Fruit fly (Drosophila melanogaster) whole organism, pupa: Measurements from ENCODE around the gene Lcp65Ag1.

ENCODE experiments used
- CG10348 ChIP-seq: fragments of 200-800 bp; sonication (Bioruptor generic); IDR thresholded peaks from 2 replicates; pipeline ENCODE4 v1.3.6; 2022; ENCODE audit warnings: missing biosample characterization, missing genetic modification characterization
- CG12605 ChIP-seq: fragments of 200-800 bp; sonication (Bioruptor generic); IDR thresholded peaks from 2 replicates; pipeline ENCODE4 v1.3.6; 2022; ENCODE audit warnings: missing biosample characterization, missing genetic modification characterization
- CG13204 ChIP-seq: fragments of 200-800 bp; sonication (Bioruptor generic); optimal IDR thresholded peaks from 2 replicates; lab custom pipeline; 2018; ENCODE audit warnings: missing biosample characterization, mild to moderate bottlenecking, missing genetic modification characterization, moderate library complexity
- CG14655 ChIP-seq: fragments of 200-800 bp; sonication (Bioruptor generic); optimal IDR thresholded peaks from 3 replicates; lab custom pipeline; 2017; ENCODE audit warnings: mild to moderate bottlenecking, missing biosample characterization, missing genetic modification reagents, missing genetic modification characterization
- CG15710 ChIP-seq: fragments of 200-800 bp; sonication (Bioruptor generic); optimal IDR thresholded peaks from 2 replicates; lab custom pipeline; 2018; ENCODE audit warnings: missing biosample characterization, mild to moderate bottlenecking, missing genetic modification characterization, moderate library complexity
- CG17806 ChIP-seq: fragments of 200-800 bp; sonication (Bioruptor generic); optimal IDR thresholded peaks from 2 replicates; lab custom pipeline; 2018; ENCODE audit warnings: missing biosample characterization, mild to moderate bottlenecking, missing genetic modification characterization, moderate library complexity
- CG32121 ChIP-seq: fragments of 200-800 bp; sonication (Bioruptor generic); IDR thresholded peaks from 2 replicates; pipeline ENCODE4 v1.3.6; 2022; ENCODE audit warnings: missing biosample characterization, missing genetic modification characterization
- CG34367 ChIP-seq: fragments of 200-800 bp; sonication (Bioruptor generic); optimal IDR thresholded peaks from 2 replicates; lab custom pipeline; 2018; ENCODE audit warnings: missing biosample characterization, mild to moderate bottlenecking, missing genetic modification characterization
- CG4496 ChIP-seq: fragments of 200-800 bp; sonication (Bioruptor generic); IDR thresholded peaks from 3 replicates; pipeline ENCODE4 v1.3.6; 2022; ENCODE audit warnings: missing biosample characterization, missing genetic modification characterization
- CG8301 ChIP-seq: fragments of 200-800 bp; sonication (Bioruptor generic); optimal IDR thresholded peaks from 2 replicates; lab custom pipeline; 2018; ENCODE audit warnings: missing biosample characterization, mild to moderate bottlenecking, missing genetic modification characterization
- CG9948 ChIP-seq: fragments of 200-800 bp; sonication (Bioruptor generic); optimal IDR thresholded peaks from 2 replicates; lab custom pipeline; 2018; ENCODE audit warnings: missing biosample characterization, mild to moderate bottlenecking, missing genetic modification characterization, moderate library complexity
- D1 ChIP-seq: fragments of 200-800 bp; sonication (Bioruptor generic); optimal IDR thresholded peaks from 2 replicates; lab custom pipeline; 2018; ENCODE audit warnings: missing biosample characterization, mild to moderate bottlenecking, missing genetic modification characterization, moderate library complexity
- EcR ChIP-seq: fragments of 200-800 bp; sonication (Bioruptor generic); optimal IDR thresholded peaks from 3 replicates; lab custom pipeline; 2019; ENCODE audit warnings: missing biosample characterization, missing genetic modification characterization, mild to moderate bottlenecking, moderate library complexity, missing genetic modification reagents
- Ets98B ChIP-seq: fragments of 200-800 bp; sonication (Bioruptor generic); IDR thresholded peaks from 2 replicates; pipeline ENCODE4 v1.3.6; 2022; ENCODE audit warnings: missing biosample characterization, missing genetic modification characterization
- Pif1A ChIP-seq: fragments of 200-800 bp; sonication (Bioruptor generic); optimal IDR thresholded peaks from 3 replicates; lab custom pipeline; 2016; ENCODE audit warnings: missing biosample characterization, missing genetic modification characterization
- Pif1B ChIP-seq: fragments of 200-800 bp; sonication (Bioruptor generic); optimal IDR thresholded peaks from 3 replicates; lab custom pipeline; 2016; ENCODE audit warnings: missing biosample characterization, missing genetic modification characterization
- Snoo ChIP-seq: fragments of 200-800 bp; sonication (Bioruptor generic); optimal IDR thresholded peaks from 3 replicates; lab custom pipeline; 2017; ENCODE audit warnings: missing biosample characterization, mild to moderate bottlenecking, missing genetic modification characterization, inconsistent platforms
- fd96Ca ChIP-seq: fragments of 200-800 bp; sonication (Bioruptor generic); IDR thresholded peaks from 3 replicates; pipeline ENCODE4 v1.3.6; 2022; ENCODE audit warnings: missing biosample characterization, missing genetic modification characterization
- gl ChIP-seq: fragments of 200-800 bp; sonication (Bioruptor generic); optimal IDR thresholded peaks from 2 replicates; lab custom pipeline; 2018; ENCODE audit warnings: missing biosample characterization, mild to moderate bottlenecking, missing genetic modification characterization
- rn ChIP-seq: fragments of 200-800 bp; sonication (Bioruptor generic); IDR thresholded peaks from 2 replicates; pipeline ENCODE4 v1.3.6; 2022; ENCODE audit warnings: missing biosample characterization, missing genetic modification characterization

Gene Lcp65Ag1

DNA sequence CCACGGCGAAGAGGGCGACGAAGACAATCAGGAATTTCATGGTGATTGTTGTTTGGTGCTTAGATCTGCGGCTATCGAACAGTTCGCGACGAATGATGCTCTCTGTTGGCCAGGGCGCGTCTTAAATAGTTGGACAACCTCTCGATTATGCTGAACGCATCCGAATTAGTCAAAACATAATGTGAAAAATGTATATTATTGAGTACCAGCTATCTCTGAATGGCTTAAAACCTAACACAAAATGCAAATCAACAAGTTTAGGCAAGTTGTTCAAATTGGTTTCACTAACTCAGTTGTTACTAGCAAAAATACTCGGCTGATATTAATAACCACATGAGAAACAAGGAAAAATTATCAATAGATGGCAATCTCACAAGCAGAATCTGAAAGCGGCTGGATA, at the start of gene Lcp65Ag1:
Lcp65Ag1 (minus strand) TSS at position 101 of the 400 bp plus-strand sequence.
- TF ChIP-seq D1 (tag; lab: Kevin White, UChicago), result no peak
- TF ChIP-seq Ets98B (GFP tag; lab: Robert Waterston, UW), result no peak
- TF ChIP-seq rn (GFP tag; lab: Robert Waterston, UW), result no peak
- no peak for TF ChIP-seq CG32121 (GFP tag; lab: Robert Waterston, UW)
- TF ChIP-seq fd96Ca (GFP tag; lab: Robert Waterston, UW), result no peak
- TF ChIP-seq EcR (GFP tag; lab: Kevin White, UChicago), result no peak
- TF ChIP-seq gl (tag; lab: Kevin White, UChicago), result no peak
- no peak for TF ChIP-seq CG8301 (tag; lab: Kevin White, UChicago)
- no peak for TF ChIP-seq CG17806
- TF ChIP-seq Pif1A (GFP tag; lab: Kevin White, UChicago), result no peak
- TF ChIP-seq CG10348 (GFP tag; lab: Robert Waterston, UW), result no peak
- no peak for TF ChIP-seq Pif1B (GFP tag; lab: Kevin White, UChicago)
- TF ChIP-seq Snoo (tag; lab: Kevin White, UChicago), result no peak
- no peak for TF ChIP-seq CG34367 (tag; lab: Kevin White, UChicago)
- no peak for TF ChIP-seq CG9948 (tag; lab: Kevin White, UChicago)
- TF ChIP-seq CG4496 (GFP tag; lab: Robert Waterston, UW), result no peak

dm6 chr3L:6181776-6182175, 46.7 kb upstream of the Lcp65Ag1 start, which contains the start of gene CG10274:
TSS of gene CG10274 (minus strand) at chr3L:6181829.
- TF ChIP-seq CG4496 (GFP tag; lab: Robert Waterston, UW) (peak; percentile 59; the same call in 2 of the 3 replicates), CG15710 (tag; lab: Kevin White, UChicago) (peak; percentile 72), CG9948 (tag; lab: Kevin White, UChicago) (peak; percentile 52), EcR (GFP tag; lab: Kevin White, UChicago) (no peak), CG32121 (GFP tag; lab: Robert Waterston, UW) (peak; percentile 17; the same call in 1 of the 2 replicates), CG17806 (peak; percentile 40), CG10348 (GFP tag; lab: Robert Waterston, UW) (no peak)

DNA sequence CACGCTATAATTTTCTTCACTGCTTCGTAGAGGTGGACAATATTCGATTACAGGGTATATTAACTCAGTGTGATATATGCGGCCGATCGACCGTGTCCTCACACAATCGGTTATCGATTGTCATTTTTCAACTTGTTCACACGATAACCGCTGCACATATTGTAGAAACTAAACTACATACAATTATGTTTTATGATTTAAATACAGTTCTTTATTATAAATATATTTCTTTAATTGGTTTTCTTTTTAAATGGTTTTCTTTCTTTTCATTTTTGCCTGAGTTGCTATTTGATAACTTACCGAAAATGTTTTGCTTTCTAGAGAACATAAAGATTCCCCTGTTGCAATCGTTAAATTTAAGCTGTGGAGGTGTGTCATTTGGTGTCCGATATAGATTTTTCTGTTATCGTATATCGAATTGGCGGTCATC, 38.8 kb upstream of the Lcp65Ag1 start, which contains the start of the genes fmt and CG7376:
fmt (minus strand) TSS at position 55 of the 430 bp plus-strand sequence.
CG7376 (plus strand) TSS at position 423 of the 430 bp plus-strand sequence.
- peak; percentile 45 for TF ChIP-seq CG9948 (tag; lab: Kevin White, UChicago)
- no peak for TF ChIP-seq CG8301 (tag; lab: Kevin White, UChicago)
- no peak for TF ChIP-seq CG13204 (GFP tag; lab: Kevin White, UChicago)
- TF ChIP-seq CG10348 (GFP tag; lab: Robert Waterston, UW), result no peak

DNA sequence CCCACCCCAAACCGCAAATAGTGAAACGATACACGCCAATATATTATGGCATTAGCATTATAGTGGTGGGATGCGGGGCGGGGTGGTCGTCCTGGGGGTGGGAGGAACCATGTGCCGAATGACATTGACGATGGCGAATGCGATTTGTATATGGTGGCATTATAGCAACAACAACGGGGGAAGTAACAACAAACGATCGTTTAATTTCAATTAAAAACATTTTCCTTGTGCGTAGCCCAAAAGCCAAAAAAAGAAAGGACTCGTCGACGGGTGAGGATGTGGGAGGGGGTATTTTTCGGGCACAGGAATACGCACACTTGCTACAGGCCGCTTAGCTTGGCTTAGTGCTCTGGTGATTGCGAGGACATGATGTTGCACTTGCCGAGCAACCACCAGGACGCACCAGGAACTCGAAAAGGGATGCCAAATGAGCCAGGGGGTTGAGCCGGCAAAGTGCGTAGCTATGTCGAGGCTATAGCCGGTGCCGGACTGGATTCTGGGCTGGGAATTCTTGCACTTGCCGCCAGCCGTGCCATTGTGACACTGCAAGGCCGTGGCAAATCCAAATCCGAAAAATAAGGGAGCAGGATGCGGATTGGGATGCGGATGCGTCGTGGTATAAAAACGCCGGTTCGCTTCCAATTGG, 27.5 kb upstream of the Lcp65Ag1 start, which contains the start of gene Prdm13:
Prdm13 (plus strand) TSS at position 645 of the 646 bp plus-strand sequence.
- TF ChIP-seq fd96Ca (GFP tag; lab: Robert Waterston, UW) (no peak), CG12605 (GFP tag; lab: Robert Waterston, UW) (no peak), EcR (GFP tag; lab: Kevin White, UChicago) (no peak), CG15710 (tag; lab: Kevin White, UChicago) (no peak), CG32121 (GFP tag; lab: Robert Waterston, UW) (no peak), Ets98B (GFP tag; lab: Robert Waterston, UW) (no peak), CG10348 (GFP tag; lab: Robert Waterston, UW) (no peak), D1 (tag; lab: Kevin White, UChicago) (no peak), CG8301 (tag; lab: Kevin White, UChicago) (no peak), CG9948 (tag; lab: Kevin White, UChicago) (no peak), CG13204 (GFP tag; lab: Kevin White, UChicago) (no peak), CG34367 (tag; lab: Kevin White, UChicago) (no peak), Snoo (tag; lab: Kevin White, UChicago) (no peak), CG17806 (no peak), Pif1B (GFP tag; lab: Kevin White, UChicago) (no peak), rn (GFP tag; lab: Robert Waterston, UW) (no peak), CG4496 (GFP tag; lab: Robert Waterston, UW) (no peak), Pif1A (GFP tag; lab: Kevin White, UChicago) (no peak)

DNA sequence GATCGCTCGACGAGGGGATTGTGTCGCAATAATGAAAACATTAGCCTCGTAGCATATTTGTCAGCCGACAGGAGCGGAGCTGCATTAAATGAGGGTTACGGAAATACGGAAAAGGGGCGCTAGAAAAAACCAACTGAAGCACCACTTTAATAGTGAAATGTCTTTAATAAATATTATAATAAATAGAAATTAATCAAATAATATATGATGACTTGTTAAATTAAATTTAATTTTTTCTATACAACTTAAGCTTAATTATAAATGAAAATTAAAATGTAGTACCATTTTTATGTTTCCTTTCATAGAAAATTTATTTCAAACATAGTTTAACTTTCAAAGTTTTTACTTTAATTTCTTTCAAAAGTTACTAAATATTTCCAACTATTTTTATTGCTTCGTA, 26.9 kb upstream of the Lcp65Ag1 start:
- TF ChIP-seq CG10348 (GFP tag; lab: Robert Waterston, UW) (no peak), CG8301 (tag; lab: Kevin White, UChicago) (no peak), EcR (GFP tag; lab: Kevin White, UChicago) (no peak), Pif1A (GFP tag; lab: Kevin White, UChicago) (no peak), CG14655 (GFP tag; lab: Kevin White, UChicago) (no peak), CG12605 (GFP tag; lab: Robert Waterston, UW) (no peak), Snoo (tag; lab: Kevin White, UChicago) (no peak), gl (tag; lab: Kevin White, UChicago) (no peak), CG9948 (tag; lab: Kevin White, UChicago) (no peak), rn (GFP tag; lab: Robert Waterston, UW) (no peak), CG15710 (tag; lab: Kevin White, UChicago) (no peak), D1 (tag; lab: Kevin White, UChicago) (no peak), fd96Ca (GFP tag; lab: Robert Waterston, UW) (no peak), CG32121 (GFP tag; lab: Robert Waterston, UW) (no peak), Ets98B (GFP tag; lab: Robert Waterston, UW) (no peak), CG17806 (no peak), CG34367 (tag; lab: Kevin White, UChicago) (no peak)
